Worm (Caenorhabditis elegans) whole organism, midembryonic: ENCODE results near the gene F59B10.6.

ENCODE experiments used
- flt-1 ChIP-seq: fragments of 200-800 bp; sonication (Bioruptor generic); IDR thresholded peaks from 2 replicates; pipeline ENCODE4 v1.3.6; 2022; ENCODE audit warnings: missing genetic modification characterization, missing compliant biosample characterization
- med-1 ChIP-seq: sonication (generic microtip); optimal IDR thresholded peaks from 2 replicates; lab custom pipeline; 2017; ENCODE audit warnings: missing genetic modification characterization, mild to moderate bottlenecking, missing compliant biosample characterization, antibody characterized with exemption, missing genetic modification reagents; ENCODE audit not compliant: insufficient read depth

DNA sequence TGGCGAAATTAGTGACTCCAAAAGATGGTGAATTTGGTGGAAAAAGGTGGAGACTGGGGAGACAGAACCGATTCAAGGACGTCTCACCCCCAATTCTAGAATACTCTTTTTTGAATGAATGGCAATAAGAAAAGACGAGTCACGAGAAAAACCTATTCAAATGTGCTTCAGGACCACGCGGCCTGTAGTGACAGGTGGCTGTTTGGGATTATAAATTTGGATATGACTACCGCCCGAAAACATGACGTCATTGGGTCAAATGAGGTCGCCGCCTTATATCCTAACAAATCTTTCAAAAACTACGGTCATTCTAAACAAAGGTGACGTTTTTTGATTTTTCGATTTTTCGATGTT is 29.7 kb upstream of the F59B10.6 start:
- TF ChIP-seq med-1 (GFP tag; lab: Kevin White, UChicago) (no peak), flt-1 (GFP tag; lab: Robert Waterston, UW) (0 out of 2 replicates have a peak, but pooled peaks have one; percentile 31)
